Fruit fly (Drosophila melanogaster) whole organism, wandering third instar larva: ENCODE measurements around the gene Sbat.

Experiments used
- Abd-B ChIP-seq: fragments of >200 bp; optimal IDR thresholded peaks from 2 replicates; lab custom pipeline; 2017; ENCODE audit warnings: missing biosample characterization, missing genetic modification characterization
- Mio ChIP-seq: sonication (Bioruptor generic); optimal IDR thresholded peaks from 2 replicates; lab custom pipeline; 2016; ENCODE audit warnings: missing biosample characterization, missing genetic modification characterization
- brk ChIP-seq: fragments of 200-800 bp; sonication (Bioruptor generic); optimal IDR thresholded peaks from 2 replicates; lab custom pipeline; 2016; ENCODE audit warnings: missing biosample characterization, mild to moderate bottlenecking, missing genetic modification characterization
- dl ChIP-seq, 2 experiments: fragments of 175-275, 200-275 bp in 1 of 2; fragments of 200-275 bp in 1 of 2; sonication (Bioruptor generic); optimal IDR thresholded peaks; lab custom pipeline; 2018; ENCODE audit warnings: mild to moderate bottlenecking in 2 of 2, missing biosample characterization in 2 of 2, missing genetic modification characterization in 2 of 2, moderate library complexity in 2 of 2; ENCODE audit not compliant: partially characterized antibody in 2 of 2, insufficient read depth in 1 of 2
- fru ChIP-seq: fragments of 200-800 bp; sonication (Bioruptor generic); optimal IDR thresholded peaks from 3 replicates; lab custom pipeline; 2016; ENCODE audit warnings: missing biosample characterization, mild to moderate bottlenecking, missing genetic modification characterization
- h ChIP-seq: fragments of 200-800 bp; sonication (Bioruptor generic); optimal IDR thresholded peaks from 3 replicates; lab custom pipeline; 2016; ENCODE audit warnings: missing biosample characterization, mild to moderate bottlenecking, missing genetic modification characterization
- lola ChIP-seq: fragments of >200 bp; optimal IDR thresholded peaks from 2 replicates; lab custom pipeline; 2017; ENCODE audit warnings: missing biosample characterization, missing genetic modification characterization
- pan ChIP-seq: fragments of >200 bp; optimal IDR thresholded peaks from 2 replicates; lab custom pipeline; 2017
- psq ChIP-seq: fragments of 200-800 bp; sonication (Bioruptor generic); optimal IDR thresholded peaks from 3 replicates; lab custom pipeline; 2017; ENCODE audit warnings: missing biosample characterization, mild to moderate bottlenecking, missing genetic modification characterization, moderate library complexity

- no peak for TF ChIP-seq brk (GFP tag; lab: Kevin White, UChicago)
- TF ChIP-seq lola (GFP tag; lab: Kevin White, UChicago): no peak
- TF ChIP-seq dl (GFP tag; optimal IDR thresholded peaks at IDR 0.05; lab: Kevin White, UChicago; ENCODE audit: insufficient read depth in 1 of 2, partially characterized antibody in 2 of 2): no peak
- no peak for TF ChIP-seq pan (lab: Kevin White, UChicago)
- no peak for TF ChIP-seq psq (GFP tag; lab: Kevin White, UChicago)
- TF ChIP-seq fru (GFP tag; lab: Kevin White, UChicago): no peak
- TF ChIP-seq Abd-B (GFP tag; lab: Kevin White, UChicago): no peak
- TF ChIP-seq Mio (GFP tag; lab: Kevin White, UChicago): no peak
- TF ChIP-seq h (GFP tag; lab: Kevin White, UChicago): no peak
Measured at dm6 chr2L:2847112-2847682, 30.9 kb upstream of the Sbat start, which contains the start of the genes CG3117 and CG2983.
